Fruit fly (Drosophila melanogaster): Measurements from ENCODE around the gene CG2260.

DNA sequence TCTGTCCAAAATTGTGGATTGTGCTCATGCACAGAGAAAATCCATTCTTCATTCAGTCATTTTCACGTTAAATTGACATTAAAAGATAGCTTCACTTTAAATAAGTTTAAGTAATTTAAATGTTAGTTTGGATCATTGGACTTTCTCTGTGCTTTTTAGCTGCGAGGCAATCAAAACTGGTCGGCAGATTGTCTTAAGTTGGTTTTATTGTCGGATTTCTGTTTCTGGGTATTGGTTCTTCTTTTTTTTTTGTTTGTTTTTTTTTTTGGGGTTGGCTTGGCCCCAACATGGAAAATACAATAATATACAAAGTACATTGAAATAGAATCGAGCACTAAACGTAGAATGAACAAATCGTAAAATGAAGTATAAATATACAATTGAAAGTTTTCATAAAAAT lies 49.2 kb upstream of the CG2260 start, which contains the start of gene CG2278:
- TF ChIP-seq Myc (optimal IDR thresholded peaks at IDR 0.05) = no peak
- TF ChIP-seq h (optimal IDR thresholded peaks at IDR 0.05) = no peak

Data from Kc167 (cell line).